Worm (Caenorhabditis elegans) whole organism, young adult: ENCODE results near the gene srh-7.
"Not testable (repeated sequence)": the region's sequence is repeated elsewhere in the genome, so short reads cannot be mapped to it uniquely, and the experiment has no call there.

ENCODE experiments used
- B0035.1 ChIP-seq: sonication (generic microtip); optimal IDR thresholded peaks from 2 replicates; lab custom pipeline; 2016; ENCODE audit warnings: missing genetic modification characterization, mild to moderate bottlenecking, missing compliant biosample characterization, missing genotype, missing genetic modification reagents
- F55B11.4 ChIP-seq: sonication (generic microtip); optimal IDR thresholded peaks from 2 replicates; lab custom pipeline; 2016; ENCODE audit warnings: missing compliant biosample characterization, missing genetic modification characterization, borderline replicate concordance; ENCODE audit not compliant: insufficient read depth
- F57C9.4 ChIP-seq: sonication (generic microtip); optimal IDR thresholded peaks from 2 replicates; lab custom pipeline; 2017; ENCODE audit warnings: mild to moderate bottlenecking, missing genetic modification characterization, missing compliant biosample characterization
- K11D2.4 ChIP-seq: fragments of 200-800 bp; sonication (Bioruptor generic); IDR thresholded peaks from 2 replicates; pipeline ENCODE4 v1.3.6; 2022; ENCODE audit warnings: missing genetic modification reagents, missing genetic modification characterization, missing compliant biosample characterization
- T07F8.4 ChIP-seq: sonication (generic microtip); optimal IDR thresholded peaks from 2 replicates; lab custom pipeline; 2016; ENCODE audit warnings: mild to moderate bottlenecking, missing genetic modification characterization, moderate library complexity, missing compliant biosample characterization
- ama-1 ChIP-seq, 3 experiments: fragments of 150-350 bp in 1 of 3; sonication (generic microtip) in 2 of 3; optimal IDR thresholded peaks; 2 replicates each; lab custom pipeline; 2014 to 2018; ENCODE audit warnings: missing biosample characterization in 2 of 3, missing genetic modification characterization in 2 of 3, missing genetic modification reagents in 2 of 3
- cebp-1 ChIP-seq, 2 experiments: fragments of 200-800 bp in 1 of 2; sonication (Bioruptor generic) in 1 of 2; sonication (generic microtip) in 1 of 2; IDR thresholded peaks in 1 of 2; optimal IDR thresholded peaks in 1 of 2; 2 replicates each; pipeline versions ENCODE4 v1.3.6 to Lab custom; 2017 to 2022; ENCODE audit warnings: missing compliant biosample characterization in 2 of 2, missing genetic modification characterization in 2 of 2, mild to moderate bottlenecking in 1 of 2, missing genetic modification reagents in 1 of 2, moderate library complexity in 1 of 2
- madf-10 ChIP-seq: sonication (generic microtip); optimal IDR thresholded peaks from 2 replicates; lab custom pipeline; 2016; ENCODE audit warnings: mild to moderate bottlenecking, missing genetic modification characterization, missing compliant biosample characterization
- sdz-38 ChIP-seq: sonication (generic microtip); optimal IDR thresholded peaks from 2 replicates; lab custom pipeline; 2016; ENCODE audit warnings: missing genotype, missing genetic modification characterization, missing compliant biosample characterization
- snpc-3.4 ChIP-seq: sonication (generic microtip); optimal IDR thresholded peaks from 2 replicates; lab custom pipeline; 2017; ENCODE audit warnings: missing genetic modification characterization, mild to moderate bottlenecking, missing compliant biosample characterization, antibody characterized with exemption, moderate library complexity, missing genotype, missing genetic modification reagents
- sptf-2 ChIP-seq: fragments of 200-800 bp; sonication (Bioruptor generic); optimal IDR thresholded peaks from 2 replicates; lab custom pipeline; 2018; ENCODE audit warnings: mild to moderate bottlenecking, missing genetic modification characterization, missing compliant biosample characterization
- ztf-28 ChIP-seq: fragments of 200-800 bp; sonication (Bioruptor generic); IDR thresholded peaks from 2 replicates; pipeline ENCODE4 v1.3.6; 2022; ENCODE audit warnings: missing genetic modification reagents, missing genetic modification characterization, missing compliant biosample characterization

DNA sequence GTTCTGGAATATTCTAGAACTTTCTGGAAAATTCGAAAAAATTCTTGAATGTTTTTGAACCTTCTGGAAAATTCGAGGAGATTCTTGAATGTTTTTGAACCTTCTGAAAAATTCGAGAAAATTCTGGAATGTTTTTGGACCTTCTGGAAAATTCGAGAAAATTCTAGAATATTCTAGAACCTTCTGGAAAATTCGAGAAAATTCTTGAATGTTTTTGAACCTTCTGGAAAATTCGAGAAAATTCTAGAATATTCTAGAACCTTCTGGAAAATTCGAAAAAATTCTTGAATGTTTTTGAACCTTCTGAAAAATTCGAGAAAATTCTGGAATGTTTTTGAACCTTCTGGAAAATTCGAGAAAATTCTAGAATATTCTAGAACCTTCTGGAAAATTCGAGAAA is 42.8 kb downstream of the srh-7 start:
- TF ChIP-seq snpc-3.4 (tag; lab: Kevin White, UChicago); B0035.1 (tag; lab: Kevin White, UChicago); F57C9.4 (tag; lab: Kevin White, UChicago); T07F8.4 (tag; lab: Kevin White, UChicago); sptf-2 (GFP tag; lab: Kevin White, UChicago); K11D2.4 (GFP tag; lab: Robert Waterston, UW); cebp-1 (GFP tag; IDR thresholded peaks at IDR 0.05; lab: Robert Waterston, UW); cebp-1 (tag; optimal IDR thresholded peaks at IDR 0.05; lab: Kevin White, UChicago); ztf-28 (GFP tag; lab: Robert Waterston, UW); ama-1 (optimal IDR thresholded peaks at IDR 0.05; lab: Kevin White, UChicago); ama-1 (GFP tag; optimal IDR thresholded peaks at IDR 0.05; lab: Kevin White, UChicago); sdz-38; F55B11.4; madf-10 (tag; lab: Kevin White, UChicago): not testable (repeated sequence)
